Fruit fly (Drosophila melanogaster) S2 (cell line): ENCODE results near the gene pigeon.

Source experiments
- CG8478 ChIP-seq: fragments of >200 bp; optimal IDR thresholded peaks from 2 replicates; lab custom pipeline; 2018
- CTCF ChIP-seq, 2 experiments: fragments of >200 bp; optimal IDR thresholded peaks; 2 replicates each; lab custom pipeline; 2018

dm6 chr2L:19222311-19222710 is 36.5 kb downstream of the pigeon start:
- TF ChIP-seq CTCF (optimal IDR thresholded peaks at IDR 0.05; lab: Kevin White, UChicago) (no peak), CG8478 (lab: Kevin White, UChicago) (no peak)
